Fruit fly (Drosophila melanogaster) whole organism: ENCODE results near the gene H.

ENCODE experiments used
- CG8478 ChIP-seq: fragments of >200 bp; optimal IDR thresholded peaks from 2 replicates; lab custom pipeline; 2018; ENCODE audit warnings: inconsistent platforms
- Dll ChIP-seq: fragments of >200 bp; optimal IDR thresholded peaks from 2 replicates; lab custom pipeline; 2017
- EcR ChIP-seq, 2 experiments: fragments of >200 bp; optimal IDR thresholded peaks; 2 replicates each; lab custom pipeline; 2017; ENCODE audit warnings: missing biosample characterization in 2 of 2, missing genetic modification characterization in 2 of 2, missing genetic modification reagents in 2 of 2
- pan ChIP-seq: fragments of >200 bp; optimal IDR thresholded peaks from 2 replicates; lab custom pipeline; 2017
- psq ChIP-seq: fragments of >200 bp; optimal IDR thresholded peaks from 2 replicates; lab custom pipeline; 2017
- usp ChIP-seq: fragments of >200 bp; optimal IDR thresholded peaks from 2 replicates; lab custom pipeline; 2017; ENCODE audit warnings: missing biosample characterization, missing genetic modification characterization, mixed read lengths

DNA sequence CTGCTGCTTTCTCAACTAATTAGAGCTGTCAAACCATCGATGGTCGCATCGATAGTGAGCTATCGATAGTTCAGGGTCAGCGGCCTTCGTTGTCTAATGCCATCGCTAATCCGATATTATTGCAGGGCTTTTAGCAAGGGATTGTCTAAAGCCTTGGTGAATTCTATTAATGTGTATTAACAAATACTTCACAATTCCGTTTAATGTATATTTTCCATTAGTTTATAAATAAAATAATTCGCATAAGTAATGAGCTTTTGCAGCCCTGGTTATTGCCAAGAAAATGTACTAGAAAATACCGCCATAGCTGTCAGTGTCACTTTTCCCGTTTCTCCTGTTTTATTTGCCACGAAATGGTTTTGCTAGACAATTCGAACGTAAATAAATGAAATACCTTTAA lies 41.9 kb upstream of the H start, which contains the start of the genes EloB and Srp14:
- no peak for TF ChIP-seq CG8478
- no peak for TF ChIP-seq usp (GFP tag; lab: Kevin White, UChicago)
- no peak for TF ChIP-seq psq (lab: Kevin White, UChicago)
- TF ChIP-seq Dll (lab: Kevin White, UChicago): no peak
- no peak for TF ChIP-seq EcR (GFP tag; optimal IDR thresholded peaks at IDR 0.05; lab: Kevin White, UChicago)
- TF ChIP-seq pan (lab: Kevin White, UChicago): no peak
